Worm (Caenorhabditis elegans): ENCODE results near the gene B0393.5.

B0393.5 gene

ce11 chrIII:4796039-4796438 lies 30.5 kb downstream of the B0393.5 start (continued):
- no peak for TF ChIP-seq F57A8.1 (GFP tag; optimal IDR thresholded peaks at IDR 0.05)
- peak; percentile 23 for TF ChIP-seq lin-40 (tag; optimal IDR thresholded peaks at IDR 0.05)
- no peak for TF ChIP-seq B0019.2 (GFP tag; conservative IDR thresholded peaks at IDR 0.05)
- no peak for TF ChIP-seq bed-2 (GFP tag; IDR thresholded peaks at IDR 0.05)
- no peak for TF ChIP-seq F49E8.2 (tag; optimal IDR thresholded peaks at IDR 0.05; ENCODE audit: insufficient read depth)
- TF ChIP-seq madf-3 (GFP tag; IDR thresholded peaks at IDR 0.05), result no peak
- no peak for TF ChIP-seq tbx-9 (tag; optimal IDR thresholded peaks at IDR 0.05; ENCODE audit: borderline replicate concordance)
- TF ChIP-seq F23B12.7 (tag; optimal IDR thresholded peaks at IDR 0.05; ENCODE audit: insufficient read depth), result peak; percentile 15
- no peak for TF ChIP-seq ama-1 (optimal IDR thresholded peaks at IDR 0.05)
- TF ChIP-seq ama-1 (GFP tag; optimal IDR thresholded peaks at IDR 0.05), result no peak
- peak; percentile 46; the same call in 1 of the 2 replicates for TF ChIP-seq hsf-1 (GFP tag; IDR thresholded peaks at IDR 0.05)
- TF ChIP-seq sptf-2 (GFP tag; optimal IDR thresholded peaks at IDR 0.05), result no peak
- TF ChIP-seq snpc-3.4 (tag; optimal IDR thresholded peaks at IDR 0.05), result no peak
- TF ChIP-seq ztf-3 (GFP tag; optimal IDR thresholded peaks at IDR 0.05), result no peak
- no peak for TF ChIP-seq C17E4.6 (GFP tag; IDR thresholded peaks at IDR 0.05)
- TF ChIP-seq hmg-20 (GFP tag; IDR thresholded peaks at IDR 0.05), result no peak
- TF ChIP-seq pbrm-1 (GFP tag; IDR thresholded peaks at IDR 0.05), result peak; percentile 62; the same call in 1 of the 2 replicates
- TF ChIP-seq F39B2.1 (GFP tag; IDR thresholded peaks at IDR 0.05), result no peak
- no peak for TF ChIP-seq Y95B8A.8 (GFP tag; IDR thresholded peaks at IDR 0.05)
- no peak for TF ChIP-seq hlh-12 (tag; optimal IDR thresholded peaks at IDR 0.05)
- no peak for TF ChIP-seq zfh-2 (GFP tag; conservative IDR thresholded peaks at IDR 0.05)
- peak; percentile 73 for TF ChIP-seq somi-1 (GFP tag; optimal IDR thresholded peaks at IDR 0.05)
- TF ChIP-seq hrde-1 (tag; optimal IDR thresholded peaks at IDR 0.05; ENCODE audit: borderline replicate concordance), result no peak
- no peak for TF ChIP-seq ztf-6 (GFP tag; IDR thresholded peaks at IDR 0.05)
- TF ChIP-seq atf-7 (tag; optimal IDR thresholded peaks at IDR 0.05), result no peak
- TF ChIP-seq Y79H2A.3 (GFP tag; conservative IDR thresholded peaks at IDR 0.05), result no peak
- TF ChIP-seq bed-1 (GFP tag; IDR thresholded peaks at IDR 0.05), result no peak
- no peak for TF ChIP-seq dpl-1 (GFP tag; optimal IDR thresholded peaks at IDR 0.05)
- no peak for TF ChIP-seq ceh-79 (tag; optimal IDR thresholded peaks at IDR 0.05)
- no peak for TF ChIP-seq zim-3 (tag; optimal IDR thresholded peaks at IDR 0.05)
- no peak for TF ChIP-seq efl-1 (GFP tag; optimal IDR thresholded peaks at IDR 0.05)
- TF ChIP-seq snpc-4 (GFP tag; optimal IDR thresholded peaks at IDR 0.05), result no peak
- peak; percentile 13 to 62 (median 54) for TF ChIP-seq snpc-4 (tag; optimal IDR thresholded peaks at IDR 0.05)
- no peak for TF ChIP-seq rec-8 (tag; optimal IDR thresholded peaks at IDR 0.05)
- peak; percentile 30 for TF ChIP-seq snpc-1.1 (tag; optimal IDR thresholded peaks at IDR 0.05; ENCODE audit: insufficient read depth)
- peak; percentile 56 for TF ChIP-seq lin-54 (GFP tag; optimal IDR thresholded peaks at IDR 0.05)

ce11 chrIII:4796536-4796935 lies 31.0 kb downstream of the B0393.5 start, which contains the start of gene tag-325:
TSS of gene tag-325 (plus strand) at chrIII:4796836.
- TF ChIP-seq ztf-6 (GFP tag; IDR thresholded peaks at IDR 0.05), result no peak
- TF ChIP-seq cebp-1 (GFP tag; IDR thresholded peaks at IDR 0.05), result no peak
- TF ChIP-seq cebp-1 (tag; optimal IDR thresholded peaks at IDR 0.05), result peak; percentile 60
